Fruit fly (Drosophila melanogaster) whole organism, embryonic: Measurements from ENCODE around the gene D12.
A peak's percentile ranks its signal among the peaks of the same experiment; 100 is the strongest.

ENCODE experiments used
- Asciz ChIP-seq: fragments of 200-800 bp; sonication (Bioruptor generic); optimal IDR thresholded peaks from 2 replicates; lab custom pipeline; 2017; ENCODE audit warnings: missing biosample characterization, mild to moderate bottlenecking, missing genetic modification characterization, missing genetic modification reagents
- CG10147 ChIP-seq: fragments of 200-800 bp; sonication (Bioruptor generic); optimal IDR thresholded peaks from 2 replicates; lab custom pipeline; 2019; ENCODE audit warnings: missing biosample characterization, mild to moderate bottlenecking, missing genetic modification characterization, moderate library complexity
- CG10979 ChIP-seq: fragments of 200-800 bp; sonication (Bioruptor generic); optimal IDR thresholded peaks from 2 replicates; lab custom pipeline; 2018; ENCODE audit warnings: missing biosample characterization, mild to moderate bottlenecking, missing genetic modification characterization, moderate library complexity
- CG11398 ChIP-seq: fragments of 200-800 bp; sonication (Bioruptor generic); optimal IDR thresholded peaks from 2 replicates; lab custom pipeline; 2016; ENCODE audit warnings: missing biosample characterization, missing genetic modification characterization
- CG12155 ChIP-seq: fragments of 200-800 bp; sonication (Bioruptor generic); optimal IDR thresholded peaks from 3 replicates; lab custom pipeline; 2016; ENCODE audit warnings: missing biosample characterization, missing genetic modification characterization
- CG12659 ChIP-seq: fragments of 200-800 bp; sonication (Bioruptor generic); optimal IDR thresholded peaks from 3 replicates; lab custom pipeline; 2017; ENCODE audit warnings: mild to moderate bottlenecking, missing biosample characterization, missing genetic modification reagents, missing genetic modification characterization
- CG13123 ChIP-seq: fragments of 200-800 bp; sonication (Bioruptor generic); optimal IDR thresholded peaks from 2 replicates; lab custom pipeline; 2016; ENCODE audit warnings: missing biosample characterization, missing genetic modification characterization
- CG1529 ChIP-seq: fragments of 200-800 bp; sonication (Bioruptor generic); optimal IDR thresholded peaks from 3 replicates; lab custom pipeline; 2018; ENCODE audit warnings: missing biosample characterization, missing genetic modification characterization
- CG18262 ChIP-seq: fragments of 200-800 bp; optimal IDR thresholded peaks from 3 replicates; lab custom pipeline; 2019; ENCODE audit warnings: missing biosample characterization, mild to moderate bottlenecking, missing genetic modification characterization, moderate library complexity
- CG32532 ChIP-seq: fragments of 200-800 bp; sonication (Bioruptor generic); IDR thresholded peaks from 2 replicates; pipeline ENCODE4 v1.3.6; 2022; ENCODE audit warnings: missing biosample characterization, missing genetic modification characterization
- CG3281 ChIP-seq: fragments of 200-800 bp; sonication (Bioruptor generic); optimal IDR thresholded peaks from 3 replicates; lab custom pipeline; 2017; ENCODE audit warnings: missing biosample characterization, mild to moderate bottlenecking, missing genetic modification characterization
- CG4707 ChIP-seq: fragments of 200-800 bp; sonication (Bioruptor generic); optimal IDR thresholded peaks from 2 replicates; lab custom pipeline; 2018; ENCODE audit warnings: missing biosample characterization, mild to moderate bottlenecking, missing genetic modification characterization, moderate library complexity
- CG5953 ChIP-seq: fragments of 200-800 bp; sonication (Bioruptor generic); IDR thresholded peaks from 2 replicates; pipeline ENCODE4 v1.3.6; 2022; ENCODE audit warnings: missing biosample characterization, missing genetic modification characterization
- CG7357 ChIP-seq: fragments of 200-800 bp; sonication (Bioruptor generic); IDR thresholded peaks from 3 replicates; pipeline ENCODE4 v1.3.6; 2022; ENCODE audit warnings: missing biosample characterization, missing genetic modification characterization
- CG8388 ChIP-seq: fragments of 200-800 bp; sonication (Bioruptor generic); optimal IDR thresholded peaks from 2 replicates; lab custom pipeline; 2019; ENCODE audit warnings: missing biosample characterization, mild to moderate bottlenecking, missing genetic modification characterization, moderate library complexity
- CG8478 ChIP-seq: fragments of >200 bp; optimal IDR thresholded peaks from 2 replicates; lab custom pipeline; 2018
- CG9797 ChIP-seq: fragments of 200-800 bp; sonication (Bioruptor generic); optimal IDR thresholded peaks from 3 replicates; lab custom pipeline; 2018; ENCODE audit warnings: missing biosample characterization, mild to moderate bottlenecking, missing genetic modification characterization
- CHES-1-like ChIP-seq: fragments of 200-800 bp; sonication (Bioruptor generic); optimal IDR thresholded peaks from 2 replicates; lab custom pipeline; 2016; ENCODE audit warnings: missing biosample characterization, missing genetic modification characterization
- Dek ChIP-seq: fragments of 200-800 bp; sonication (Bioruptor generic); optimal IDR thresholded peaks from 3 replicates; lab custom pipeline; 2019; ENCODE audit warnings: missing biosample characterization, mild to moderate bottlenecking, missing genetic modification characterization, moderate library complexity
- Dll ChIP-seq: fragments of 200-800 bp; sonication (Bioruptor generic); IDR thresholded peaks from 4 replicates; pipeline ENCODE4 v1.3.6; 2022; ENCODE audit warnings: missing biosample characterization, missing genetic modification characterization; ENCODE audit not compliant: partially characterized antibody
- Doc2 ChIP-seq: fragments of 200-800 bp; sonication (Bioruptor generic); IDR thresholded peaks from 2 replicates; pipeline ENCODE4 v1.3.6; 2022; ENCODE audit warnings: missing biosample characterization, missing genetic modification characterization
- Doc3 ChIP-seq: fragments of 200-800 bp; sonication (Bioruptor generic); IDR thresholded peaks from 3 replicates; pipeline ENCODE4 v1.3.6; 2022; ENCODE audit warnings: missing biosample characterization, missing genetic modification characterization; ENCODE audit not compliant: partially characterized antibody
- Elba2 ChIP-seq: fragments of 200-800 bp; sonication (Bioruptor generic); optimal IDR thresholded peaks from 3 replicates; lab custom pipeline; 2016; ENCODE audit warnings: missing biosample characterization, missing genetic modification characterization
- Ets65A ChIP-seq: fragments of 200-800 bp; sonication (Bioruptor generic); peaks from one replicate; lab custom pipeline; 2016; ENCODE audit warnings: missing biosample characterization, missing genetic modification characterization
- Gsc ChIP-seq: fragments of 200-800 bp; sonication (Bioruptor generic); IDR thresholded peaks from 2 replicates; pipeline ENCODE4 v1.3.6; 2022; ENCODE audit warnings: missing biosample characterization, missing genetic modification characterization
- HLHmδ ChIP-seq: fragments of 200-800 bp; sonication (Bioruptor generic); optimal IDR thresholded peaks from 2 replicates; lab custom pipeline; 2018; ENCODE audit warnings: missing biosample characterization, mild to moderate bottlenecking, missing genetic modification characterization, moderate library complexity
- Hr39 ChIP-seq: fragments of >200 bp; optimal IDR thresholded peaks from 2 replicates; lab custom pipeline; 2017
- Kr ChIP-seq: fragments of 200-800 bp; sonication (Bioruptor generic); optimal IDR thresholded peaks from 2 replicates; lab custom pipeline; 2017; ENCODE audit warnings: missing biosample characterization, mild to moderate bottlenecking, missing genetic modification characterization
- Mad ChIP-seq: fragments of 200-800 bp; sonication (Bioruptor generic); optimal IDR thresholded peaks from 2 replicates; lab custom pipeline; 2016; ENCODE audit warnings: missing biosample characterization, missing genetic modification characterization
- Myb ChIP-seq: fragments of 200-800 bp; sonication (Bioruptor generic); optimal IDR thresholded peaks from 2 replicates; lab custom pipeline; 2016; ENCODE audit warnings: missing biosample characterization, missing genetic modification characterization
- NK7.1 ChIP-seq: fragments of 200-800 bp; sonication (Bioruptor generic); optimal IDR thresholded peaks from 3 replicates; lab custom pipeline; 2016; ENCODE audit warnings: missing biosample characterization, missing genetic modification characterization
- Optix ChIP-seq: fragments of 200-800 bp; sonication (Bioruptor generic); IDR thresholded peaks from 3 replicates; pipeline ENCODE4 v1.3.6; 2022; ENCODE audit warnings: missing biosample characterization, missing genetic modification characterization
- Spps ChIP-seq: fragments of 200-800 bp; sonication (Bioruptor generic); optimal IDR thresholded peaks from 2 replicates; lab custom pipeline; 2018; ENCODE audit warnings: missing biosample characterization, mild to moderate bottlenecking, missing genetic modification characterization
- Xrp1 ChIP-seq: fragments of 200-800 bp; sonication (Bioruptor generic); IDR thresholded peaks from 2 replicates; pipeline ENCODE4 v1.3.6; 2022; ENCODE audit warnings: missing biosample characterization, missing genetic modification characterization
- al ChIP-seq: fragments of 200-800 bp; sonication (Bioruptor generic); IDR thresholded peaks from 2 replicates; pipeline ENCODE4 v1.3.6; 2022; ENCODE audit warnings: missing biosample characterization, missing genetic modification characterization
- aop ChIP-seq: fragments of 200-800 bp; sonication (Bioruptor generic); IDR thresholded peaks from 2 replicates; pipeline ENCODE4 v1.3.6; 2022; ENCODE audit warnings: missing biosample characterization, missing genetic modification characterization
- caup ChIP-seq: fragments of 200-800 bp; sonication (Bioruptor generic); optimal IDR thresholded peaks from 3 replicates; lab custom pipeline; 2017; ENCODE audit warnings: missing biosample characterization, mild to moderate bottlenecking, missing genetic modification characterization, moderate library complexity; ENCODE audit not compliant: severe bottlenecking
- dimm ChIP-seq: fragments of 200-800 bp; sonication (Bioruptor generic); IDR thresholded peaks from 2 replicates; pipeline ENCODE4 v1.3.6; 2022; ENCODE audit warnings: missing biosample characterization, missing genetic modification characterization
- ems ChIP-seq: fragments of 200-800 bp; sonication (Bioruptor generic); optimal IDR thresholded peaks from 3 replicates; lab custom pipeline; 2016; ENCODE audit warnings: missing biosample characterization, missing genetic modification characterization
- esg ChIP-seq: fragments of 200-800 bp; sonication (Bioruptor generic); conservative IDR thresholded peaks from 2 replicates; pipeline ENCODE4 v1.3.6; 2022; ENCODE audit warnings: missing biosample characterization, missing genetic modification characterization
- fd64A ChIP-seq: fragments of 200-800 bp; sonication (Bioruptor generic); optimal IDR thresholded peaks from 3 replicates; lab custom pipeline; 2018; ENCODE audit warnings: missing biosample characterization, mild to moderate bottlenecking, missing genetic modification characterization
- fu2 ChIP-seq: fragments of 200-800 bp; sonication (Bioruptor generic); optimal IDR thresholded peaks from 2 replicates; lab custom pipeline; 2016; ENCODE audit warnings: missing biosample characterization, missing genetic modification characterization
- gsb-n ChIP-seq: fragments of 200-800 bp; sonication (Bioruptor generic); optimal IDR thresholded peaks from 3 replicates; lab custom pipeline; 2018; ENCODE audit warnings: missing biosample characterization, mild to moderate bottlenecking, missing genetic modification characterization
- lmd ChIP-seq: fragments of 200-800 bp; sonication (Bioruptor generic); IDR thresholded peaks from 2 replicates; pipeline ENCODE4 v1.3.6; 2022; ENCODE audit warnings: missing biosample characterization, missing genetic modification characterization
- rib ChIP-seq: fragments of 200-800 bp; sonication (Bioruptor generic); IDR thresholded peaks from 2 replicates; pipeline ENCODE4 v1.3.6; 2022; ENCODE audit warnings: missing biosample characterization, missing genetic modification characterization
- schlank ChIP-seq: fragments of 200-800 bp; sonication (Bioruptor generic); optimal IDR thresholded peaks from 2 replicates; lab custom pipeline; 2018; ENCODE audit warnings: missing biosample characterization, mild to moderate bottlenecking, missing genetic modification characterization
- sens-2 ChIP-seq: fragments of 200-800 bp; sonication (Bioruptor generic); IDR thresholded peaks from 2 replicates; pipeline ENCODE4 v1.3.6; 2022; ENCODE audit warnings: missing biosample characterization, missing genetic modification characterization
- shn ChIP-seq: fragments of 200-800 bp; sonication (Bioruptor generic); optimal IDR thresholded peaks from 3 replicates; lab custom pipeline; 2016; ENCODE audit warnings: missing biosample characterization, missing genetic modification characterization
- slbo ChIP-seq: fragments of 200-800 bp; sonication (Bioruptor generic); IDR thresholded peaks from 2 replicates; pipeline ENCODE4 v1.3.6; 2022; ENCODE audit warnings: missing biosample characterization, missing genetic modification characterization
- slou ChIP-seq: fragments of 200-800 bp; sonication (Bioruptor generic); optimal IDR thresholded peaks from 3 replicates; lab custom pipeline; 2016; ENCODE audit warnings: missing biosample characterization, missing genetic modification characterization
- sob ChIP-seq: fragments of 200-800 bp; sonication (Bioruptor generic); IDR thresholded peaks from 2 replicates; pipeline ENCODE4 v1.3.6; 2022; ENCODE audit warnings: missing biosample characterization, missing genetic modification characterization
- tx ChIP-seq: fragments of 200-800 bp; sonication (Bioruptor generic); optimal IDR thresholded peaks from 2 replicates; lab custom pipeline; 2016; ENCODE audit warnings: missing biosample characterization, missing genetic modification characterization
- zen ChIP-seq: fragments of 200-800 bp; sonication (Bioruptor generic); optimal IDR thresholded peaks from 3 replicates; lab custom pipeline; 2018; ENCODE audit warnings: missing biosample characterization, mild to moderate bottlenecking, missing genetic modification characterization, moderate library complexity

D12 gene

DNA sequence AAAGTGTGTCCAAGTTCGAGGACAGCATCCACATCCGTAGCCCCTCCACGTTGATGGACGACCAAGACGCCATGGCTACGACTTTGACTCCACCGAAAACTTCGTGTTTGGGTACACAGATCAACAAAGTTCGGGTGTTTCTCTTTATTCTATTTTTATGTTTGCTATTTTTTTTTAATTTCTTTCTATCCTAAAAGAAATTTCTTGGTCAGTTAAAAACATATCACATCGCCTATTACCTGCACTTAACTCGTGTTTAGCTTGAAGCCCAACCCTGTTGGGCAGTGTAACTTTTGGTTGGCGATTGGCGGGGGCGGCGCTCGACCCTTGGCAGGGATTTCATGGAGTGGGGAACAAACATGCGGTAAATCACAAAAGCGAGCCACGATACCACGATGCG lies 36.3 kb upstream of the D12 start (continued):
- TF ChIP-seq slou (GFP tag; lab: Kevin White, UChicago): no peak
- peak; percentile 12 for TF ChIP-seq Mad (GFP tag; lab: Kevin White, UChicago)
- no peak for TF ChIP-seq CG11398 (GFP tag; lab: Kevin White, UChicago)
- no peak for TF ChIP-seq CG8478
- no peak for TF ChIP-seq CHES-1-like (GFP tag; lab: Kevin White, UChicago)
- TF ChIP-seq fu2: peak; percentile 24
- TF ChIP-seq Dll (GFP tag; lab: Robert Waterston, UW): no peak
- peak; percentile 47; the same call in 1 of the 3 replicates for TF ChIP-seq Optix (GFP tag; lab: Robert Waterston, UW)
- no peak for TF ChIP-seq Myb (GFP tag; lab: Kevin White, UChicago)
- no peak for TF ChIP-seq CG10147
- peak; percentile 57 for TF ChIP-seq Spps
- peak; percentile 29 for TF ChIP-seq CG12155 (GFP tag; lab: Kevin White, UChicago)
- TF ChIP-seq HLHmδ (GFP tag; lab: Kevin White, UChicago): no peak
- peak; percentile 6 for TF ChIP-seq zen
- no peak for TF ChIP-seq caup (GFP tag; lab: Kevin White, UChicago)
- TF ChIP-seq ems (GFP tag; lab: Kevin White, UChicago): peak; percentile 4
- TF ChIP-seq CG32532 (GFP tag; lab: Robert Waterston, UW): peak; percentile 48
- no peak for TF ChIP-seq Hr39 (lab: Kevin White, UChicago)
- TF ChIP-seq CG7357 (GFP tag; lab: Robert Waterston, UW): peak; percentile 57; the same call in 2 of the 3 replicates
- TF ChIP-seq CG4707: no peak
- TF ChIP-seq aop (GFP tag; lab: Robert Waterston, UW): no peak
- TF ChIP-seq Kr (GFP tag; lab: Kevin White, UChicago): no peak
- TF ChIP-seq slbo (GFP tag; lab: Robert Waterston, UW): peak; percentile 59
- peak; percentile 66 for TF ChIP-seq CG10979
- no peak for TF ChIP-seq fd64A
- TF ChIP-seq CG18262 (tag; lab: Kevin White, UChicago): peak; percentile 59
- TF ChIP-seq schlank (tag; lab: Kevin White, UChicago): no peak
- no peak for TF ChIP-seq rib
- no peak for TF ChIP-seq CG1529 (GFP tag; lab: Kevin White, UChicago)
- TF ChIP-seq dimm (GFP tag; lab: Robert Waterston, UW): peak; percentile 42; the same call in 1 of the 2 replicates
- peak; percentile 67 for TF ChIP-seq sens-2
- no peak for TF ChIP-seq Doc2 (GFP tag; lab: Robert Waterston, UW)
- no peak for TF ChIP-seq Doc3 (GFP tag; lab: Robert Waterston, UW)
- no peak for TF ChIP-seq tx (GFP tag; lab: Kevin White, UChicago)
- TF ChIP-seq Gsc (GFP tag; lab: Robert Waterston, UW): 0 out of 2 replicates have a peak, but pooled peaks have one; percentile 20
- TF ChIP-seq shn (GFP tag; lab: Kevin White, UChicago): no peak
- TF ChIP-seq lmd: peak; percentile 60; the same call in 1 of the 2 replicates
- TF ChIP-seq CG9797 (GFP tag; lab: Kevin White, UChicago): no peak
- TF ChIP-seq CG3281 (GFP tag; lab: Kevin White, UChicago): peak; percentile 45
- TF ChIP-seq sob (GFP tag; lab: Robert Waterston, UW): peak; percentile 53; the same call in 1 of the 2 replicates
- peak; percentile 81 for TF ChIP-seq Xrp1
- peak; percentile 85 for TF ChIP-seq Ets65A (GFP tag; lab: Kevin White, UChicago)
- TF ChIP-seq Asciz (GFP tag; lab: Kevin White, UChicago): peak; percentile 13
- no peak for TF ChIP-seq al (GFP tag; lab: Robert Waterston, UW)
- no peak for TF ChIP-seq Dek (tag; lab: Kevin White, UChicago)
- TF ChIP-seq Elba2 (GFP tag; lab: Kevin White, UChicago): no peak
- peak; percentile 39 for TF ChIP-seq gsb-n (tag; lab: Kevin White, UChicago)
- TF ChIP-seq CG12659: no peak
- peak; percentile 46 for TF ChIP-seq CG8388 (GFP tag; lab: Kevin White, UChicago)
- TF ChIP-seq CG5953 (GFP tag; lab: Robert Waterston, UW): 0 out of 2 replicates have a peak, but pooled peaks have one; percentile 34
- TF ChIP-seq CG13123: no peak
- peak; percentile 38; the same call in 1 of the 2 replicates for TF ChIP-seq esg (GFP tag; lab: Robert Waterston, UW)
- no peak for TF ChIP-seq NK7.1 (GFP tag; lab: Kevin White, UChicago)
